Fruit fly (Drosophila melanogaster) Kc167 (cell line): Measurements from ENCODE around the gene GstD9.

ENCODE experiments used
- Myc ChIP-seq: fragments of >200 bp; optimal IDR thresholded peaks from 2 replicates; lab custom pipeline; 2017; ENCODE audit warnings: missing external identifiers
- Sin3A ChIP-seq: fragments of >200 bp; optimal IDR thresholded peaks from 2 replicates; lab custom pipeline; 2018; ENCODE audit warnings: missing external identifiers
- h ChIP-seq: fragments of >200 bp; optimal IDR thresholded peaks from 3 replicates; lab custom pipeline; 2018; ENCODE audit warnings: missing external identifiers
- insv ChIP-seq: fragments of >200 bp; optimal IDR thresholded peaks from 3 replicates; lab custom pipeline; 2018; ENCODE audit warnings: missing external identifiers
- psq ChIP-seq: fragments of >200 bp; optimal IDR thresholded peaks from 2 replicates; lab custom pipeline; 2017; ENCODE audit warnings: missing external identifiers
- ttk ChIP-seq: sonication (Bioruptor generic); optimal IDR thresholded peaks from 2 replicates; lab custom pipeline; 2017; ENCODE audit warnings: missing external identifiers

The GstD9 gene

DNA sequence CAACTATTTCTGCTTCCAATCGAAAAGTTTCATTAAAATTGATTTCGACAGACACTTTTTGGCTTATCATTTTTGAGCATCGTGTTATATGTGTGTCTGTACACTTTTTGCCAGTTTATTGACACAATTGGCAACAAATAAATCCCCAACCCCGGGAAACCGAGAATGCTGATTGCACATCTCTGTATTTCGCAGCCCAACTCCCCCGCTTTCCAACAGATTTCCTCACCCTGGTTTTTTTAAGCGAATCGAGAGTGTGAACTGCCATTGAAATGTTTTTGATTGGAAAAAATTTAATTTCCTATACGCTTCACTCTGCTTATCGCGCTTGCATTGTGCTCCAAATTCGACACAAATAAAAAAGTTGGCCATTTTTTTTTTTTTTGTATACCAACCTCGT is 40.5 kb downstream of the GstD9 start:
- TF ChIP-seq psq (lab: Kevin White, UChicago): no peak
- TF ChIP-seq h (lab: Kevin White, UChicago): no peak
- TF ChIP-seq ttk (lab: Kevin White, UChicago): no peak
- no peak for TF ChIP-seq Sin3A (lab: Kevin White, UChicago)
- no peak for TF ChIP-seq insv (lab: Kevin White, UChicago)
- no peak for TF ChIP-seq Myc (lab: Kevin White, UChicago)

DNA sequence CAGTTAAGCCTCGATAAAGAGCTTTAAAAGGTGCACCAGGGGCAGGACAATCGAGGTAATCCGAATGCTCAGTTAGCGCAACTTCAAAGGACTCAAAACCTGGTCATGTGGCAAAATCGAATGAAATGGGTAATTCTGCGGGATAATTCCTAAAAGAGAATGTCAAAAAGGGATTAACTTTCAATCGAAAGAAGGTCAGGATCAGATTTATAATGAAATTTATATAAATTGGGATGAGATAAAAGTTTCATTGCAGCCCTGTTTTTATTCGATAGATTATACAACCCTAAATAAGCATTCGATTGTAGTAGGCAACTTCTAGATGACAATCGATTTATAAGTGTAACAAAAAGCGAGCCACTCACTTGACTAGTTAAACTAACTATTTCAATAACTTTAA is 44.1 kb downstream of the GstD9 start, which contains the start of gene CG10013:
Gene CG10013, plus strand, starts transcription at position 301 of the 400 bp plus-strand sequence.
- no peak for TF ChIP-seq insv (lab: Kevin White, UChicago)
- TF ChIP-seq ttk (lab: Kevin White, UChicago): no peak
- TF ChIP-seq Myc (lab: Kevin White, UChicago): no peak
- no peak for TF ChIP-seq Sin3A (lab: Kevin White, UChicago)
- no peak for TF ChIP-seq h (lab: Kevin White, UChicago)
- TF ChIP-seq psq (lab: Kevin White, UChicago): no peak

DNA sequence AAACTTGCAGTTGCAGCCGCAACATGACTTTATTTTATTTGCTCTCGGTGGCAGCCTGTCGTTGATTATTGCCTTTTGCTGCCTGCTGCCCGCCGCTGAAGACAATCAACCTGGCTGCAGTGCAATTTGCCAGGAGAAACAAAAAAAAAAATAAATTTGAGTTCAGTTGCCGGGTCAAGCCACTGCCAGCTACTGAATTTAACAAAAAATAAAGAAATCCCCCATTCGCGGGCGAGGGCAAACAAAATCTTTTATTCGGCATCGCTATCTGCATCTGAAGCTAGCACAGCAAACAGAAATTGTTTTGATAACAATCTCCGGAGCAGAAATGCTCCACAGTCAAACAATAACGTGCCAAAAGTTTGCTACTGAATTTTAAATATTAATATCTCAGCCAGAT is 50.0 kb downstream of the GstD9 start:
- TF ChIP-seq ttk (lab: Kevin White, UChicago) (no peak), psq (lab: Kevin White, UChicago) (no peak), h (lab: Kevin White, UChicago) (no peak), Myc (lab: Kevin White, UChicago) (no peak)

DNA sequence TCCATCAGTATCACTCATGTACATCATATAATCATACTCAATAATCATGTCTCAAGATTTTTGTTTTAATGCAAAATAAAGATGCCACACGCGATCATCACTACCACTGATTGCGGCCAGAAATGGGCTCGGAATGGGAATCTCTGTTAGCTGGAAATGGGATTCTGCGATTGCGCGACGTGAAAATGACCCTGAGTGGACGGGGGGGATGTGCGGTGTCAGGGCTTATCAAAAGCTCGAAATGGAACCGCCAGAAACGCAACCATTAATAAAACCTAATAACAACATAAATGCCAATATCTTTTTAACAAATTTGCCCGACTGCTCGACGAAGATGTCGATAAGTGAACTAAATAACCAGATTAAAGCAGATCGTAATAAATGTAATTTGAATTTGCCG is 50.9 kb downstream of the GstD9 start:
- TF ChIP-seq h (lab: Kevin White, UChicago): no peak
- TF ChIP-seq insv (lab: Kevin White, UChicago): no peak
- no peak for TF ChIP-seq psq (lab: Kevin White, UChicago)
- no peak for TF ChIP-seq Myc (lab: Kevin White, UChicago)
- TF ChIP-seq Sin3A (lab: Kevin White, UChicago): no peak
- TF ChIP-seq ttk (lab: Kevin White, UChicago): no peak
